Worm (Caenorhabditis elegans) whole organism, mixed stage, embryonic: ENCODE data around the gene rbf-1.

Experiments used
- drap-1 ChIP-seq: fragments of 200-800 bp; sonication (Bioruptor generic); optimal IDR thresholded peaks from 3 replicates; lab custom pipeline; 2018; ENCODE audit warnings: mild to moderate bottlenecking, missing genetic modification characterization, missing compliant biosample characterization
- nhr-237 ChIP-seq: fragments of 150-350 bp; optimal IDR thresholded peaks from 2 replicates; lab custom pipeline; 2014; ENCODE audit warnings: missing biosample characterization, missing genetic modification characterization
- unc-62 ChIP-seq: fragments of 150-350 bp; optimal IDR thresholded peaks from 2 replicates; lab custom pipeline; 2014; ENCODE audit warnings: missing biosample characterization, missing genetic modification reagents, missing genetic modification characterization

DNA sequence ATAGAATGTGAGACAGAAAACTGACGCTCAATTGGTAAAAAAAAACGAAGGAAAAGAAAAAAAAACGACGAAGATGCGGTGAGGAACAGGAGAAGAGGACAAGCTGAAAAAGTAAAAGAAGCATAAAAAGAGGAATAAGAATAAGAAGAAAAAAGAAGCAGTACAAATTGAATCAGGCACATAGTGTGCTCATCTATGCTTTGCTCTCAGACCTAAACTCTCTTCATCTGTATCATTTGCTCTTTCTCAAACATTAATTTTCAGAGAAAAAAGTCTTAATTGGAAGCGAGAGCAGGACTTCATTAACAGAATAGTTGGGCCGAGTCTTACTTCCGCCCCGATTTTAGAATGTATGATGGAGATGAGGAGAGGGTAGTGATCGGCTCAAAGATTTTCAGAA, 28.7 kb upstream of the rbf-1 start:
- TF ChIP-seq drap-1 (GFP tag; lab: Kevin White, UChicago) (no peak), unc-62 (GFP tag; lab: Kevin White, UChicago) (no peak), nhr-237 (no peak)
